Fruit fly (Drosophila melanogaster) whole organism, prepupa: ENCODE data around the gene CG13047.

ENCODE experiments used
- CG10631 ChIP-seq: fragments of 200-800 bp; sonication (Bioruptor generic); optimal IDR thresholded peaks from 2 replicates; lab custom pipeline; 2016; ENCODE audit warnings: missing biosample characterization, missing genetic modification characterization
- CG11294 ChIP-seq: fragments of 200-800 bp; sonication (Bioruptor generic); IDR thresholded peaks from 2 replicates; pipeline ENCODE4 v1.3.6; 2022; ENCODE audit warnings: missing biosample characterization, missing genetic modification characterization
- CG11902 ChIP-seq: fragments of 200-800 bp; sonication (Bioruptor generic); optimal IDR thresholded peaks from 3 replicates; lab custom pipeline; 2016; ENCODE audit warnings: missing biosample characterization, missing genetic modification characterization
- CG15336 ChIP-seq: fragments of 200-800 bp; sonication (Bioruptor generic); IDR thresholded peaks from 2 replicates; pipeline ENCODE4 v1.3.6; 2022; ENCODE audit warnings: missing biosample characterization, missing genetic modification characterization
- CG1621 ChIP-seq: fragments of 200-800 bp; sonication (Bioruptor generic); optimal IDR thresholded peaks from 3 replicates; lab custom pipeline; 2018; ENCODE audit warnings: missing biosample characterization, mild to moderate bottlenecking, missing genetic modification characterization
- CG3032 ChIP-seq: fragments of 200-800 bp; optimal IDR thresholded peaks from 2 replicates; lab custom pipeline; 2019; ENCODE audit warnings: missing biosample characterization, mild to moderate bottlenecking, missing genetic modification characterization, moderate library complexity
- CG31627 ChIP-seq: fragments of 200-800 bp; sonication (Bioruptor generic); optimal IDR thresholded peaks from 3 replicates; lab custom pipeline; 2016; ENCODE audit warnings: missing biosample characterization, missing genetic modification characterization
- CG32006 ChIP-seq: fragments of 200-800 bp; sonication (Bioruptor generic); optimal IDR thresholded peaks from 3 replicates; lab custom pipeline; 2017; ENCODE audit warnings: missing biosample characterization, mild to moderate bottlenecking, missing genetic modification characterization
- CG34406 ChIP-seq: fragments of 200-800 bp; sonication (Bioruptor generic); optimal IDR thresholded peaks from 3 replicates; lab custom pipeline; 2016; ENCODE audit warnings: missing biosample characterization, missing genetic modification characterization
- CG6163 ChIP-seq: fragments of 200-800 bp; sonication (Bioruptor generic); IDR thresholded peaks from 3 replicates; pipeline ENCODE4 v1.3.6; 2022; ENCODE audit warnings: missing biosample characterization, missing genetic modification characterization
- CG6276 ChIP-seq: fragments of 200-800 bp; sonication (Bioruptor generic); optimal IDR thresholded peaks from 2 replicates; lab custom pipeline; 2017; ENCODE audit warnings: missing biosample characterization, mild to moderate bottlenecking, missing genetic modification characterization
- CG6808 ChIP-seq: fragments of 200-800 bp; sonication (Bioruptor generic); optimal IDR thresholded peaks from 3 replicates; lab custom pipeline; 2017; ENCODE audit warnings: missing biosample characterization, missing genetic modification characterization, mild to moderate bottlenecking, moderate library complexity, missing genetic modification reagents
- CG7368 ChIP-seq: fragments of 200-800 bp; sonication (Bioruptor generic); optimal IDR thresholded peaks from 3 replicates; lab custom pipeline; 2016; ENCODE audit warnings: missing biosample characterization, missing genetic modification characterization
- CG8119 ChIP-seq: fragments of 200-800 bp; sonication (Bioruptor generic); IDR thresholded peaks from 3 replicates; pipeline ENCODE4 v1.3.6; 2022; ENCODE audit warnings: missing biosample characterization, missing genetic modification characterization
- CG8319 ChIP-seq: fragments of 200-800 bp; sonication (Bioruptor generic); optimal IDR thresholded peaks from 3 replicates; lab custom pipeline; 2016; ENCODE audit warnings: missing biosample characterization, missing genetic modification characterization
- CG9139 ChIP-seq: fragments of 200-800 bp; sonication (Bioruptor generic); optimal IDR thresholded peaks from 3 replicates; lab custom pipeline; 2017; ENCODE audit warnings: missing biosample characterization, mild to moderate bottlenecking, missing genetic modification characterization
- Eip75B ChIP-seq: fragments of 200-800 bp; sonication (Bioruptor generic); optimal IDR thresholded peaks from 3 replicates; lab custom pipeline; 2016; ENCODE audit warnings: missing biosample characterization, missing genetic modification characterization
- Eip78C ChIP-seq: fragments of 200-800 bp; sonication (Bioruptor generic); peaks from one replicate; lab custom pipeline; 2016; ENCODE audit warnings: missing biosample characterization, missing genetic modification characterization
- Ets96B ChIP-seq: fragments of 200-800 bp; optimal IDR thresholded peaks from 2 replicates; lab custom pipeline; 2019; ENCODE audit warnings: missing biosample characterization, mild to moderate bottlenecking, missing genetic modification characterization, moderate library complexity
- Gug ChIP-seq: fragments of 200-800 bp; sonication (Bioruptor generic); IDR thresholded peaks from 2 replicates; pipeline ENCODE4 v1.3.6; 2022; ENCODE audit warnings: missing biosample characterization, missing genetic modification characterization
- Hr38 ChIP-seq: sonication (Bioruptor generic); optimal IDR thresholded peaks from 2 replicates; lab custom pipeline; 2016; ENCODE audit warnings: missing biosample characterization, missing genetic modification characterization
- Hr39 ChIP-seq: fragments of 200-800 bp; sonication (Bioruptor generic); optimal IDR thresholded peaks from 2 replicates; lab custom pipeline; 2016; ENCODE audit warnings: missing biosample characterization, missing genetic modification characterization
- Hr4 ChIP-seq: fragments of 200-800 bp; sonication (Bioruptor generic); optimal IDR thresholded peaks from 3 replicates; lab custom pipeline; 2016; ENCODE audit warnings: missing biosample characterization, missing genetic modification characterization
- Met ChIP-seq: fragments of 200-800 bp; sonication (Bioruptor generic); optimal IDR thresholded peaks from 3 replicates; lab custom pipeline; 2016; ENCODE audit warnings: missing biosample characterization, missing genetic modification characterization
- OdsH ChIP-seq: fragments of 200-800 bp; sonication (Bioruptor generic); optimal IDR thresholded peaks from 3 replicates; lab custom pipeline; 2016; ENCODE audit warnings: missing biosample characterization, missing genetic modification characterization
- Smox ChIP-seq: fragments of 200-800 bp; sonication (Bioruptor generic); optimal IDR thresholded peaks from 3 replicates; lab custom pipeline; 2016; ENCODE audit warnings: missing biosample characterization, missing genetic modification characterization
- Sox102F ChIP-seq: fragments of 200-800 bp; sonication (Bioruptor generic); optimal IDR thresholded peaks from 2 replicates; lab custom pipeline; 2016; ENCODE audit warnings: missing biosample characterization, mild to moderate bottlenecking, missing genetic modification characterization
- Sox14 ChIP-seq: fragments of 200-800 bp; sonication (Bioruptor generic); optimal IDR thresholded peaks from 3 replicates; lab custom pipeline; 2016; ENCODE audit warnings: missing biosample characterization, missing genetic modification characterization
- Sox15 ChIP-seq: fragments of 200-800 bp; sonication (Bioruptor generic); optimal IDR thresholded peaks from 3 replicates; lab custom pipeline; 2016; ENCODE audit warnings: missing biosample characterization, missing genetic modification characterization
- achi ChIP-seq: fragments of 200-800 bp; sonication (Bioruptor generic); optimal IDR thresholded peaks from 3 replicates; lab custom pipeline; 2016; ENCODE audit warnings: missing biosample characterization, missing genetic modification characterization
- acj6 ChIP-seq: fragments of 200-800 bp; sonication (Bioruptor generic); optimal IDR thresholded peaks from 3 replicates; lab custom pipeline; 2016; ENCODE audit warnings: missing biosample characterization, missing genetic modification characterization
- dsx ChIP-seq: fragments of 200-800 bp; optimal IDR thresholded peaks from 3 replicates; lab custom pipeline; 2019; ENCODE audit warnings: missing biosample characterization, mild to moderate bottlenecking, missing genetic modification characterization, moderate library complexity; ENCODE audit not compliant: poor library complexity, severe bottlenecking
- fd59A ChIP-seq: fragments of 200-800 bp; sonication (Bioruptor generic); optimal IDR thresholded peaks from 2 replicates; lab custom pipeline; 2017; ENCODE audit warnings: missing biosample characterization, mild to moderate bottlenecking, missing genetic modification characterization, missing genetic modification reagents
- fd85E ChIP-seq: fragments of 200-800 bp; sonication (Bioruptor generic); optimal IDR thresholded peaks from 3 replicates; lab custom pipeline; 2016; ENCODE audit warnings: missing biosample characterization, missing genetic modification characterization
- fkh ChIP-seq: fragments of 200-800 bp; sonication (Bioruptor generic); optimal IDR thresholded peaks from 3 replicates; lab custom pipeline; 2017; ENCODE audit warnings: missing biosample characterization, mild to moderate bottlenecking, missing genetic modification characterization, moderate library complexity
- net ChIP-seq: fragments of 200-800 bp; sonication (Bioruptor generic); optimal IDR thresholded peaks from 3 replicates; lab custom pipeline; 2016; ENCODE audit warnings: missing biosample characterization, missing genetic modification characterization
- salr ChIP-seq, 2 experiments: fragments of 200-800 bp; sonication (Bioruptor generic); optimal IDR thresholded peaks; 3 replicates each; lab custom pipeline; 2016 to 2018; ENCODE audit warnings: missing biosample characterization in 2 of 2, missing genetic modification characterization in 2 of 2, mild to moderate bottlenecking in 1 of 2
- spab ChIP-seq: fragments of 200-800 bp; sonication (Bioruptor generic); optimal IDR thresholded peaks from 2 replicates; lab custom pipeline; 2017; ENCODE audit warnings: missing biosample characterization, mild to moderate bottlenecking, missing genetic modification characterization, missing genetic modification reagents
- ss ChIP-seq, 2 experiments: fragments of 200-800 bp; sonication (Bioruptor generic); optimal IDR thresholded peaks; 2 replicates in 1 of 2; 3 replicates in 1 of 2; lab custom pipeline; 2017 to 2018; ENCODE audit warnings: mild to moderate bottlenecking in 2 of 2, missing biosample characterization in 2 of 2, missing genetic modification characterization in 2 of 2, moderate library complexity in 1 of 2
- svp ChIP-seq: fragments of 200-800 bp; sonication (Bioruptor generic); peaks from one replicate; lab custom pipeline; 2016; ENCODE audit warnings: missing biosample characterization, missing genetic modification characterization
- topi ChIP-seq: fragments of 200-800 bp; sonication (Bioruptor generic); optimal IDR thresholded peaks from 3 replicates; lab custom pipeline; 2016; ENCODE audit warnings: missing biosample characterization, missing genetic modification characterization
- vri ChIP-seq: fragments of 200-800 bp; sonication (Bioruptor generic); optimal IDR thresholded peaks from 3 replicates; lab custom pipeline; 2016; ENCODE audit warnings: missing biosample characterization, mild to moderate bottlenecking, missing genetic modification characterization

CG13047 gene

dm6 chr3L:16272338-16272959, 12.7 kb downstream of the CG13047 start, which contains the start of gene CG13066:
TSS of gene CG13066 (plus strand) at chr3L:16272909.
- TF ChIP-seq ss (GFP tag; optimal IDR thresholded peaks at IDR 0.05; lab: Kevin White, UChicago) (peak in 1 of 2 experiments; percentile 79), acj6 (GFP tag; lab: Kevin White, UChicago) (no peak)

- no peak for TF ChIP-seq CG3032
- no peak for TF ChIP-seq CG6276
- TF ChIP-seq CG31627 (GFP tag; lab: Kevin White, UChicago) = no peak
- no peak for TF ChIP-seq Hr38 (GFP tag; lab: Kevin White, UChicago)
- no peak for TF ChIP-seq fkh (GFP tag; lab: Kevin White, UChicago)
- TF ChIP-seq svp = no peak
- TF ChIP-seq fd85E (GFP tag; lab: Kevin White, UChicago) = no peak
- TF ChIP-seq salr (GFP tag; optimal IDR thresholded peaks at IDR 0.05; lab: Kevin White, UChicago) = no peak
- TF ChIP-seq topi (GFP tag; lab: Kevin White, UChicago) = no peak
- no peak for TF ChIP-seq CG7368 (GFP tag; lab: Kevin White, UChicago)
- TF ChIP-seq CG15336 = no peak
- no peak for TF ChIP-seq Sox102F (GFP tag; lab: Kevin White, UChicago)
- TF ChIP-seq fd59A (GFP tag; lab: Kevin White, UChicago) = no peak
- no peak for TF ChIP-seq CG11902 (GFP tag; lab: Kevin White, UChicago)
- TF ChIP-seq Gug (GFP tag; lab: Robert Waterston, UW) = no peak
- no peak for TF ChIP-seq achi (GFP tag; lab: Kevin White, UChicago)
- TF ChIP-seq OdsH (GFP tag; lab: Kevin White, UChicago) = no peak
- TF ChIP-seq Met (GFP tag; lab: Kevin White, UChicago) = no peak
- TF ChIP-seq Sox15 (GFP tag; lab: Kevin White, UChicago) = no peak
- TF ChIP-seq CG10631 (GFP tag; lab: Kevin White, UChicago) = no peak
These were observed 14.3 kb downstream of the CG13047 start, which contains the start of the genes CG34248 and CG13067 for dm6 chr3L:16270802-16271332. TSS of gene CG34248 (minus strand) at chr3L:16270902. TSS of gene CG13067 (plus strand) at chr3L:16271282.

DNA sequence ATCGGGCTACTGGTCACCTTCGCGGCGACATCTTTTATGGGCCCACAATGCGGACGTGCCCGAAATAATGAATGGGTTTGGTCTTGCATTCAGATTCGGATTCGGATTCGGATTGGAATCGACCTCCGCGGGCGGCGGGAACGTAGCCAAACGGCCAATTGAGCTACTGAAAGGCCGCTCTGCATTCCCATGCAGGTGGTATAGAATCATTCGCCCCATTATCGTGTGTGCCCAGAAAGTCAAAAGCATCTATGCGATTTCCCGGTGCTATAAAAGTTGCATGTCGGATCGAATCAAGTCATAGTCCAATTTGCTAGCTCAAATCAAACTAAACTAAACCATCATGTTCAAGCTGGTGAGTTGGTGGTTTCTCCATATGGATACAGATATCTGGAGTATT, 16.1 kb downstream of the CG13047 start, which contains the start of gene CG13068:
Gene CG13068 (plus strand): TSS at position 301 of the 400 bp plus-strand sequence.
- TF ChIP-seq CG7368 (GFP tag; lab: Kevin White, UChicago) (no peak), Smox (GFP tag; lab: Kevin White, UChicago) (no peak), CG15336 (no peak), Ets96B (tag; lab: Kevin White, UChicago) (no peak), spab (GFP tag; lab: Kevin White, UChicago) (no peak), Hr39 (GFP tag; lab: Kevin White, UChicago) (no peak), fkh (GFP tag; lab: Kevin White, UChicago) (no peak), CG11294 (GFP tag; lab: Robert Waterston, UW) (no peak), vri (GFP tag; lab: Kevin White, UChicago) (no peak)

dm6 chr3L:16268106-16268733, 17.0 kb downstream of the CG13047 start, which contains the start of gene CG4950:
TSS of gene CG4950 (minus strand) at chr3L:16268156.
- no peak for TF ChIP-seq CG1621 (tag; lab: Kevin White, UChicago)
- TF ChIP-seq CG8319 = no peak
- peak; percentile 87 for TF ChIP-seq Eip78C (GFP tag; lab: Kevin White, UChicago)
- TF ChIP-seq Hr4 (GFP tag; lab: Kevin White, UChicago) = peak; percentile 18
- TF ChIP-seq CG6808 (GFP tag; lab: Kevin White, UChicago) = peak; percentile 41
- TF ChIP-seq CG9139 = peak; percentile 2
- peak; percentile 52 for TF ChIP-seq dsx (GFP tag; lab: Kevin White, UChicago)
- peak; percentile 25 for TF ChIP-seq CG34406 (GFP tag; lab: Kevin White, UChicago)
- peak; percentile 31 for TF ChIP-seq achi (GFP tag; lab: Kevin White, UChicago)
- peak; percentile 20; the same call in 1 of the 3 replicates for TF ChIP-seq CG8119 (GFP tag; lab: Robert Waterston, UW)
- peak; percentile 44 for TF ChIP-seq Sox14 (GFP tag; lab: Kevin White, UChicago)
- peak; percentile 11 for TF ChIP-seq Smox (GFP tag; lab: Kevin White, UChicago)
- TF ChIP-seq Sox15 (GFP tag; lab: Kevin White, UChicago) = peak; percentile 32
- TF ChIP-seq spab (GFP tag; lab: Kevin White, UChicago) = peak; percentile 50
- no peak for TF ChIP-seq fd85E (GFP tag; lab: Kevin White, UChicago)
- peak; percentile 1 for TF ChIP-seq net (GFP tag; lab: Kevin White, UChicago)
- TF ChIP-seq Ets96B (tag; lab: Kevin White, UChicago) = peak; percentile 59
- TF ChIP-seq Eip75B (GFP tag; lab: Kevin White, UChicago) = peak; percentile 39
- TF ChIP-seq CG6163 (GFP tag; lab: Robert Waterston, UW) = 0 out of 3 replicates have a peak, but pooled peaks have one; percentile 20
- TF ChIP-seq Met (GFP tag; lab: Kevin White, UChicago) = peak; percentile 33
- peak; percentile 8 for TF ChIP-seq acj6 (GFP tag; lab: Kevin White, UChicago)
- TF ChIP-seq CG32006 (GFP tag; lab: Kevin White, UChicago) = peak; percentile 49
